Fruit fly (Drosophila melanogaster): ENCODE results near the gene CG13926.

CG13926 gene

dm6 chr3L:1618116-1618727 lies at the start of gene CG13926, which contains the start of the genes ABCB7 and CG33230:
Gene CG13926 (minus strand): TSS chr3L:1618158.
Gene ABCB7 (plus strand): TSS chr3L:1618414.
Gene CG33230 (plus strand): TSS chr3L:1618414.
- no peak for TF ChIP-seq dati (GFP tag; IDR thresholded peaks at IDR 0.05)
- no peak for TF ChIP-seq toy (GFP tag; IDR thresholded peaks at IDR 0.05)
- TF ChIP-seq HHEX (GFP tag; optimal IDR thresholded peaks at IDR 0.05): no peak
- TF ChIP-seq Hmr (GFP tag; optimal IDR thresholded peaks at IDR 0.05): peak; percentile 31
- no peak for TF ChIP-seq otp (GFP tag; IDR thresholded peaks at IDR 0.05)
- TF ChIP-seq tup (GFP tag; optimal IDR thresholded peaks at IDR 0.05): no peak
- no peak for TF ChIP-seq vnd (GFP tag; IDR thresholded peaks at IDR 0.05; ENCODE audit: partially characterized antibody)
- no peak for TF ChIP-seq her (GFP tag; optimal IDR thresholded peaks at IDR 0.05)
- no peak for TF ChIP-seq CG8478 (optimal IDR thresholded peaks at IDR 0.05)
- no peak for TF ChIP-seq emc (GFP tag; optimal IDR thresholded peaks at IDR 0.05)
- TF ChIP-seq CG32767 (GFP tag; IDR thresholded peaks at IDR 0.05): no peak
- peak; percentile 83 for TF ChIP-seq sens (GFP tag)
- no peak for TF ChIP-seq Side (GFP tag; optimal IDR thresholded peaks at IDR 0.05)
- peak; percentile 39 for TF ChIP-seq CG10267 (tag; optimal IDR thresholded peaks at IDR 0.05)
- no peak for TF ChIP-seq CG6689 (GFP tag; IDR thresholded peaks at IDR 0.05)
- peak; percentile 16 for TF ChIP-seq NfI (GFP tag; optimal IDR thresholded peaks at IDR 0.05)
- peak; percentile 66; the same call in 2 of the 3 replicates for TF ChIP-seq CG34224 (GFP tag; IDR thresholded peaks at IDR 0.05; ENCODE audit: partially characterized antibody)
- TF ChIP-seq CG8765 (GFP tag; IDR thresholded peaks at IDR 0.05): no peak
- TF ChIP-seq CG43689 (GFP tag; IDR thresholded peaks at IDR 0.05): no peak
- peak; percentile 20 for TF ChIP-seq CG18476 (GFP tag; optimal IDR thresholded peaks at IDR 0.05)
- peak; percentile 92 for TF ChIP-seq row (GFP tag; IDR thresholded peaks at IDR 0.05)
- TF ChIP-seq Atf3 (GFP tag; optimal IDR thresholded peaks at IDR 0.05): no peak
- TF ChIP-seq CG10321 (GFP tag; IDR thresholded peaks at IDR 0.05): no peak
- peak; percentile 95 for TF ChIP-seq CG10274 (GFP tag; optimal IDR thresholded peaks at IDR 0.05)
- no peak for TF ChIP-seq CG8388 (GFP tag; optimal IDR thresholded peaks at IDR 0.05)
- TF ChIP-seq Hmx (GFP tag; optimal IDR thresholded peaks at IDR 0.05): no peak
- peak; percentile 83 for TF ChIP-seq gsb-n (tag; optimal IDR thresholded peaks at IDR 0.05)
- TF ChIP-seq CG10366 (GFP tag; IDR thresholded peaks at IDR 0.05): no peak
- no peak for TF ChIP-seq NC2α (GFP tag; optimal IDR thresholded peaks at IDR 0.05)
- no peak for TF ChIP-seq CG7839 (tag; optimal IDR thresholded peaks at IDR 0.05)
- TF ChIP-seq CG10431 (GFP tag; optimal IDR thresholded peaks at IDR 0.05): peak; percentile 25
- no peak for TF ChIP-seq CG6654 (GFP tag; optimal IDR thresholded peaks at IDR 0.05)
- no peak for TF ChIP-seq al (GFP tag; IDR thresholded peaks at IDR 0.05)
- TF ChIP-seq stwl (tag; optimal IDR thresholded peaks at IDR 0.05): no peak
- no peak for TF ChIP-seq E2f2 (GFP tag; IDR thresholded peaks at IDR 0.05)
- no peak for TF ChIP-seq wek (GFP tag; optimal IDR thresholded peaks at IDR 0.05)
- no peak for TF ChIP-seq CG10209 (GFP tag; optimal IDR thresholded peaks at IDR 0.05)
- TF ChIP-seq CG32532 (GFP tag; IDR thresholded peaks at IDR 0.05): no peak; the same call in 1 of the 2 replicates
- TF ChIP-seq Spps (tag; optimal IDR thresholded peaks at IDR 0.05): no peak
- no peak for TF ChIP-seq nau (GFP tag; optimal IDR thresholded peaks at IDR 0.05)
- no peak for TF ChIP-seq CG2202 (tag; optimal IDR thresholded peaks at IDR 0.05)
- no peak for TF ChIP-seq nom (GFP tag; optimal IDR thresholded peaks at IDR 0.05)
- no peak for TF ChIP-seq CG1647 (GFP tag; optimal IDR thresholded peaks at IDR 0.05)
- TF ChIP-seq CG9215 (GFP tag; IDR thresholded peaks at IDR 0.05): no peak
- TF ChIP-seq BtbVII (GFP tag; optimal IDR thresholded peaks at IDR 0.05): no peak
- TF ChIP-seq CG9932 (GFP tag; IDR thresholded peaks at IDR 0.05): peak; percentile 53; the same call in 1 of the 2 replicates
- no peak for TF ChIP-seq dmrt11E (tag; optimal IDR thresholded peaks at IDR 0.05)
- TF ChIP-seq onecut (GFP tag; IDR thresholded peaks at IDR 0.05): no peak
- TF ChIP-seq Hr51 (GFP tag; optimal IDR thresholded peaks at IDR 0.05): no peak
- TF ChIP-seq prd (optimal IDR thresholded peaks at IDR 0.05): no peak
- TF ChIP-seq prd (GFP tag; IDR thresholded peaks at IDR 0.05): peak; percentile 20; the same call in 2 of the 3 replicates
